Fruit fly (Drosophila melanogaster) whole organism, embryonic: ENCODE data around the gene UbcE2H.

ENCODE experiments used
- ATbp ChIP-seq: fragments of 200-800 bp; sonication (Bioruptor generic); optimal IDR thresholded peaks from 2 replicates; lab custom pipeline; 2017; ENCODE audit warnings: missing biosample characterization, mild to moderate bottlenecking, missing genetic modification characterization, missing genetic modification reagents
- Atf-2 ChIP-seq: fragments of 200-800 bp; sonication (Bioruptor generic); optimal IDR thresholded peaks from 2 replicates; lab custom pipeline; 2016; ENCODE audit warnings: missing biosample characterization, missing genetic modification characterization
- B-H2 ChIP-seq: fragments of 200-800 bp; sonication (Bioruptor generic); optimal IDR thresholded peaks from 2 replicates; lab custom pipeline; 2018; ENCODE audit warnings: missing biosample characterization, mild to moderate bottlenecking, missing genetic modification characterization
- C15 ChIP-seq: fragments of 200-800 bp; sonication (Bioruptor generic); IDR thresholded peaks from 3 replicates; pipeline ENCODE4 v1.3.6; 2022; ENCODE audit warnings: missing biosample characterization, missing genetic modification characterization
- CG10147 ChIP-seq: fragments of 200-800 bp; sonication (Bioruptor generic); optimal IDR thresholded peaks from 2 replicates; lab custom pipeline; 2019; ENCODE audit warnings: missing biosample characterization, mild to moderate bottlenecking, missing genetic modification characterization, moderate library complexity
- CG10366 ChIP-seq: fragments of 200-800 bp; sonication (Bioruptor generic); IDR thresholded peaks from 2 replicates; pipeline ENCODE4 v1.3.6; 2022; ENCODE audit warnings: missing biosample characterization, missing genetic modification characterization
- CG10979 ChIP-seq: fragments of 200-800 bp; sonication (Bioruptor generic); optimal IDR thresholded peaks from 2 replicates; lab custom pipeline; 2018; ENCODE audit warnings: missing biosample characterization, mild to moderate bottlenecking, missing genetic modification characterization, moderate library complexity
- CG12155 ChIP-seq: fragments of 200-800 bp; sonication (Bioruptor generic); optimal IDR thresholded peaks from 3 replicates; lab custom pipeline; 2016; ENCODE audit warnings: missing biosample characterization, missing genetic modification characterization
- CG13123 ChIP-seq: fragments of 200-800 bp; sonication (Bioruptor generic); optimal IDR thresholded peaks from 2 replicates; lab custom pipeline; 2016; ENCODE audit warnings: missing biosample characterization, missing genetic modification characterization
- CG13287 ChIP-seq: fragments of 200-800 bp; sonication (Bioruptor generic); IDR thresholded peaks from 2 replicates; pipeline ENCODE4 v1.3.6; 2022; ENCODE audit warnings: missing biosample characterization, missing genetic modification characterization; ENCODE audit not compliant: partially characterized antibody
- CG14014 ChIP-seq: fragments of 200-800 bp; sonication (Bioruptor generic); IDR thresholded peaks from 2 replicates; pipeline ENCODE4 v1.3.6; 2022; ENCODE audit warnings: missing biosample characterization, missing genetic modification characterization
- CG14441 ChIP-seq: fragments of 200-800 bp; sonication (Bioruptor generic); IDR thresholded peaks from 2 replicates; pipeline ENCODE4 v1.3.6; 2022; ENCODE audit warnings: missing biosample characterization, missing genetic modification characterization
- CG15601 ChIP-seq: fragments of 200-800 bp; sonication (Bioruptor generic); optimal IDR thresholded peaks from 3 replicates; lab custom pipeline; 2019; ENCODE audit warnings: missing biosample characterization, mild to moderate bottlenecking, missing genetic modification characterization, moderate library complexity
- CG1602 ChIP-seq: fragments of 200-800 bp; sonication (Bioruptor generic); optimal IDR thresholded peaks from 3 replicates; lab custom pipeline; 2016; ENCODE audit warnings: missing biosample characterization, missing genetic modification characterization
- CG16863 ChIP-seq: fragments of 200-800 bp; sonication (Bioruptor generic); optimal IDR thresholded peaks from 3 replicates; lab custom pipeline; 2016; ENCODE audit warnings: missing biosample characterization, missing genetic modification characterization
- CG17385 ChIP-seq: fragments of 200-800 bp; sonication (Bioruptor generic); optimal IDR thresholded peaks from 3 replicates; lab custom pipeline; 2018; ENCODE audit warnings: missing biosample characterization, mild to moderate bottlenecking, missing genetic modification characterization
- CG17829 ChIP-seq: fragments of 200-800 bp; optimal IDR thresholded peaks from 2 replicates; lab custom pipeline; 2019; ENCODE audit warnings: missing biosample characterization, mild to moderate bottlenecking, missing genetic modification characterization, moderate library complexity
- CG1792 ChIP-seq: fragments of 200-800 bp; sonication (Bioruptor generic); optimal IDR thresholded peaks from 2 replicates; lab custom pipeline; 2016; ENCODE audit warnings: missing biosample characterization, missing genetic modification characterization
- CG2116 ChIP-seq: fragments of 200-800 bp; sonication (Bioruptor generic); optimal IDR thresholded peaks from 3 replicates; lab custom pipeline; 2018; ENCODE audit warnings: missing biosample characterization, mild to moderate bottlenecking, missing genetic modification characterization
- CG33213 ChIP-seq: fragments of 200-800 bp; sonication (Bioruptor generic); optimal IDR thresholded peaks from 3 replicates; lab custom pipeline; 2016; ENCODE audit warnings: missing biosample characterization, missing genetic modification characterization
- CG3847 ChIP-seq: fragments of 200-800 bp; sonication (Bioruptor generic); IDR thresholded peaks from 2 replicates; pipeline ENCODE4 v1.3.6; 2022; ENCODE audit warnings: missing biosample characterization, missing genetic modification characterization
- CG43689 ChIP-seq: fragments of 200-800 bp; sonication (Bioruptor generic); IDR thresholded peaks from 2 replicates; pipeline ENCODE4 v1.3.6; 2022; ENCODE audit warnings: missing biosample characterization, missing genetic modification characterization
- CG6175 ChIP-seq: fragments of 200-800 bp; sonication (Bioruptor generic); IDR thresholded peaks from 3 replicates; pipeline ENCODE4 v1.3.6; 2022; ENCODE audit warnings: missing biosample characterization, missing genetic modification characterization
- CG9727 ChIP-seq: fragments of 200-800 bp; sonication (Bioruptor generic); optimal IDR thresholded peaks from 3 replicates; lab custom pipeline; 2017; ENCODE audit warnings: missing biosample characterization, mild to moderate bottlenecking, missing genetic modification characterization
- D19B ChIP-seq: fragments of 200-800 bp; sonication (Bioruptor generic); optimal IDR thresholded peaks from 2 replicates; lab custom pipeline; 2017; ENCODE audit warnings: missing biosample characterization, mild to moderate bottlenecking, missing genetic modification characterization
- Dad ChIP-seq: fragments of 200-800 bp; sonication (Bioruptor generic); optimal IDR thresholded peaks from 3 replicates; lab custom pipeline; 2016; ENCODE audit warnings: missing biosample characterization, missing genetic modification characterization
- Dfd ChIP-seq, 2 experiments: fragments of >200 bp; optimal IDR thresholded peaks; 2 replicates each; lab custom pipeline; 2017; ENCODE audit warnings: missing biosample characterization in 2 of 2, missing genetic modification characterization in 2 of 2
- Elba2 ChIP-seq: fragments of 200-800 bp; sonication (Bioruptor generic); optimal IDR thresholded peaks from 3 replicates; lab custom pipeline; 2016; ENCODE audit warnings: missing biosample characterization, missing genetic modification characterization
- Gsc ChIP-seq: fragments of 200-800 bp; sonication (Bioruptor generic); IDR thresholded peaks from 2 replicates; pipeline ENCODE4 v1.3.6; 2022; ENCODE audit warnings: missing biosample characterization, missing genetic modification characterization
- HLH3B ChIP-seq: fragments of 200-800 bp; sonication (Bioruptor generic); IDR thresholded peaks from 2 replicates; pipeline ENCODE4 v1.3.6; 2022; ENCODE audit warnings: missing biosample characterization, missing genetic modification characterization
- MBD-R2 ChIP-seq: fragments of 200-800 bp; sonication (Bioruptor generic); IDR thresholded peaks from 2 replicates; pipeline ENCODE4 v1.3.6; 2022; ENCODE audit warnings: missing biosample characterization, missing genetic modification characterization
- Optix ChIP-seq: fragments of 200-800 bp; sonication (Bioruptor generic); IDR thresholded peaks from 3 replicates; pipeline ENCODE4 v1.3.6; 2022; ENCODE audit warnings: missing biosample characterization, missing genetic modification characterization
- Rx ChIP-seq: fragments of 200-800 bp; sonication (Bioruptor generic); IDR thresholded peaks from 2 replicates; pipeline ENCODE4 v1.3.6; 2022; ENCODE audit warnings: missing biosample characterization, missing genetic modification characterization
- Vsx1 ChIP-seq: fragments of 200-800 bp; sonication (Bioruptor generic); optimal IDR thresholded peaks from 2 replicates; lab custom pipeline; 2017; ENCODE audit warnings: missing biosample characterization, mild to moderate bottlenecking, missing genetic modification characterization, missing genetic modification reagents
- aop ChIP-seq: fragments of 200-800 bp; sonication (Bioruptor generic); IDR thresholded peaks from 2 replicates; pipeline ENCODE4 v1.3.6; 2022; ENCODE audit warnings: missing biosample characterization, missing genetic modification characterization
- croc ChIP-seq: fragments of 200-800 bp; sonication (Bioruptor generic); conservative IDR thresholded peaks from 3 replicates; pipeline ENCODE4 v1.3.6; 2022; ENCODE audit warnings: missing biosample characterization, missing genetic modification characterization
- fd3F ChIP-seq: fragments of 200-800 bp; sonication (Bioruptor generic); optimal IDR thresholded peaks from 2 replicates; lab custom pipeline; 2018; ENCODE audit warnings: missing biosample characterization, mild to moderate bottlenecking, missing genetic modification characterization, moderate library complexity
- gce ChIP-seq: fragments of 200-800 bp; sonication (Bioruptor generic); IDR thresholded peaks from 3 replicates; pipeline ENCODE4 v1.3.6; 2022; ENCODE audit warnings: missing biosample characterization, missing genetic modification characterization
- jumu ChIP-seq: fragments of 200-800 bp; sonication (Bioruptor generic); optimal IDR thresholded peaks from 3 replicates; lab custom pipeline; 2016; ENCODE audit warnings: missing biosample characterization, missing genetic modification characterization
- kay ChIP-seq: fragments of 200-800 bp; sonication (Bioruptor generic); optimal IDR thresholded peaks from 2 replicates; lab custom pipeline; 2016; ENCODE audit warnings: missing biosample characterization, missing genetic modification characterization
- nmo ChIP-seq: fragments of 200-800 bp; sonication (Bioruptor generic); optimal IDR thresholded peaks from 2 replicates; lab custom pipeline; 2018; ENCODE audit warnings: missing biosample characterization, mild to moderate bottlenecking, missing genetic modification characterization, moderate library complexity
- oc ChIP-seq: fragments of 200-800 bp; sonication (Bioruptor generic); optimal IDR thresholded peaks from 2 replicates; lab custom pipeline; 2018; ENCODE audit warnings: missing biosample characterization, mild to moderate bottlenecking, missing genetic modification characterization, moderate library complexity
- psq ChIP-seq: fragments of 200-800 bp; sonication (Bioruptor generic); optimal IDR thresholded peaks from 2 replicates; lab custom pipeline; 2017; ENCODE audit warnings: missing biosample characterization, missing genetic modification characterization
- ranshi ChIP-seq: fragments of 200-800 bp; sonication (Bioruptor generic); IDR thresholded peaks from 2 replicates; pipeline ENCODE4 v1.3.6; 2022; ENCODE audit warnings: missing biosample characterization, missing genetic modification characterization
- rib ChIP-seq: fragments of 200-800 bp; sonication (Bioruptor generic); IDR thresholded peaks from 2 replicates; pipeline ENCODE4 v1.3.6; 2022; ENCODE audit warnings: missing biosample characterization, missing genetic modification characterization
- sd ChIP-seq: fragments of 200-800 bp; sonication (Bioruptor generic); optimal IDR thresholded peaks from 3 replicates; lab custom pipeline; 2018; ENCODE audit warnings: missing biosample characterization, mild to moderate bottlenecking, missing genetic modification characterization, moderate library complexity
- sisA ChIP-seq: fragments of 200-800 bp; sonication (Bioruptor generic); IDR thresholded peaks from 2 replicates; pipeline ENCODE4 v1.3.6; 2022; ENCODE audit warnings: missing biosample characterization, missing genetic modification characterization
- ssp ChIP-seq: fragments of 200-800 bp; sonication (Bioruptor generic); IDR thresholded peaks from 2 replicates; pipeline ENCODE4 v1.3.6; 2022; ENCODE audit warnings: missing biosample characterization, missing genetic modification characterization
- tio ChIP-seq: fragments of 200-800 bp; sonication (Bioruptor generic); optimal IDR thresholded peaks from 2 replicates; lab custom pipeline; 2017; ENCODE audit warnings: missing biosample characterization, missing genetic modification characterization, inconsistent platforms
- usp ChIP-seq: fragments of >200 bp; optimal IDR thresholded peaks from 2 replicates; lab custom pipeline; 2017; ENCODE audit warnings: missing biosample characterization, missing genetic modification characterization

Gene UbcE2H

dm6 chrX:8100026-8100825 lies 6.4 kb upstream of the UbcE2H start (continued):
- TF ChIP-seq ATbp (GFP tag; lab: Kevin White, UChicago) (peak; percentile 90), D19B (GFP tag; lab: Kevin White, UChicago) (peak; percentile 45), Atf-2 (GFP tag; lab: Kevin White, UChicago) (no peak), ssp (GFP tag; lab: Robert Waterston, UW) (peak; percentile 58), CG10366 (peak; percentile 82), Elba2 (no peak), CG1602 (GFP tag; lab: Kevin White, UChicago) (peak; percentile 43), Optix (GFP tag; lab: Robert Waterston, UW) (peak; percentile 72; the same call in 2 of the 3 replicates), CG43689 (GFP tag; lab: Robert Waterston, UW) (peak; percentile 63), CG10979 (peak; percentile 85), C15 (peak; percentile 69; the same call in 1 of the 3 replicates), MBD-R2 (GFP tag; lab: Robert Waterston, UW) (peak; percentile 58; the same call in 1 of the 2 replicates), Gsc (GFP tag; lab: Robert Waterston, UW) (0 out of 2 replicates have a peak, but pooled peaks have one; percentile 8), CG14441 (GFP tag; lab: Robert Waterston, UW) (peak; percentile 83), CG9727 (GFP tag; lab: Kevin White, UChicago) (peak; percentile 82), usp (no peak), Rx (GFP tag; lab: Robert Waterston, UW) (peak; percentile 82), Dfd (GFP tag; optimal IDR thresholded peaks at IDR 0.05; lab: Kevin White, UChicago) (no peak), B-H2 (GFP tag; lab: Kevin White, UChicago) (peak; percentile 31), sd (tag; lab: Kevin White, UChicago) (peak; percentile 39), ranshi (GFP tag; lab: Robert Waterston, UW) (peak; percentile 89), CG1792 (GFP tag; lab: Kevin White, UChicago) (peak; percentile 48), kay (GFP tag; lab: Kevin White, UChicago) (peak; percentile 12), croc (GFP tag; lab: Robert Waterston, UW) (peak; percentile 66; the same call in 2 of the 3 replicates), rib (peak; percentile 78), psq (peak; percentile 46), CG10147 (GFP tag; lab: Kevin White, UChicago) (peak; percentile 82), CG33213 (no peak), HLH3B (peak; percentile 92), fd3F (GFP tag; lab: Kevin White, UChicago) (peak; percentile 74), nmo (GFP tag; lab: Kevin White, UChicago) (peak; percentile 83), tio (peak; percentile 82), CG3847 (GFP tag; lab: Robert Waterston, UW) (peak; percentile 81), CG12155 (GFP tag; lab: Kevin White, UChicago) (peak; percentile 68), CG15601 (tag; lab: Kevin White, UChicago) (peak; percentile 77), aop (GFP tag; lab: Robert Waterston, UW) (no peak), Vsx1 (peak; percentile 62), oc (peak; percentile 85), CG6175 (0 out of 3 replicates have a peak, but pooled peaks have one; percentile 64), CG13287 (GFP tag; lab: Robert Waterston, UW) (no peak), CG14014 (peak; percentile 90), CG17385 (GFP tag; lab: Kevin White, UChicago) (peak; percentile 82), CG2116 (peak; percentile 45), CG13123 (GFP tag; lab: Kevin White, UChicago) (peak; percentile 45), Dad (GFP tag; lab: Kevin White, UChicago) (peak; percentile 33), gce (GFP tag; lab: Robert Waterston, UW) (peak; percentile 86), CG16863 (peak; percentile 47), CG17829 (tag; lab: Kevin White, UChicago) (peak; percentile 66), jumu (GFP tag; lab: Kevin White, UChicago) (peak; percentile 49), sisA (GFP tag; lab: Robert Waterston, UW) (peak; percentile 85)
